Worm (Caenorhabditis elegans) whole organism, L1 larva: ENCODE measurements around the gene slc-9B.1.

Source experiments
- nhr-12 ChIP-seq: sonication (generic microtip); optimal IDR thresholded peaks from 2 replicates; lab custom pipeline; 2017; ENCODE audit warnings: missing biosample characterization, missing genetic modification characterization
- snpc-4 ChIP-seq: fragments of 150-350 bp; optimal IDR thresholded peaks from 2 replicates; lab custom pipeline; 2014; ENCODE audit warnings: missing biosample characterization, missing genetic modification characterization

DNA sequence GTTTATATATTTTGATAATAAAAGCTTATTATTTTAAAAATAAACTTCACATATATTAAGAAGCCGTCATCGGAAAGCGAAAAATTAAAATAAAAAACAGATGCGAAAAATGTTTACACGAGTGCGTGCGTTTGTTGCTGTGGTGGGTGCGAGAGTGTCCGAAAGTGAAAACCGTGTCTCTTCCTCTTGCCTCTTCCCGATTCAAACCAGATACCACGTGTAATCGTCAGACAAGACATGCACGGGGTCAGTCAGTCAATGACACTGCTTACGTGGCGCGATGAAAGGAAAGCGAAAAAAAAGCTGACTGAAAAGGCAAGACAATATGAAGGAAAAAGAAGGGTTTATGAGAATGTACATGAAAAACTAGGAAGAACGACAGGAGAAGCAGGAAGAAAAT, 48.5 kb upstream of the slc-9B.1 start:
- TF ChIP-seq nhr-12 (tag; lab: Kevin White, UChicago) (no peak), snpc-4 (tag; lab: Kevin White, UChicago) (no peak)
